Fruit fly (Drosophila melanogaster) whole organism: ENCODE data around the gene CG12213.

Experiments used
- CG8478 ChIP-seq: fragments of >200 bp; optimal IDR thresholded peaks from 2 replicates; lab custom pipeline; 2018; ENCODE audit warnings: inconsistent platforms
- psq ChIP-seq: fragments of >200 bp; optimal IDR thresholded peaks from 2 replicates; lab custom pipeline; 2017
- usp ChIP-seq: fragments of >200 bp; optimal IDR thresholded peaks from 2 replicates; lab custom pipeline; 2017; ENCODE audit warnings: missing biosample characterization, missing genetic modification characterization, mixed read lengths

- TF ChIP-seq usp (GFP tag; lab: Kevin White, UChicago), result no peak
- TF ChIP-seq psq (lab: Kevin White, UChicago), result no peak
- TF ChIP-seq CG8478 (lab: Kevin White, UChicago), result no peak
These were observed 19.5 kb downstream of the CG12213 start for dm6 chr3R:11947959-11948358.
